Fruit fly (Drosophila melanogaster) whole organism, larva: ENCODE data around the gene CG13605.
A peak's percentile ranks its signal among the peaks of the same experiment; 100 is the strongest.

Source experiments
- noc ChIP-seq: fragments of 200-800 bp; sonication (Bioruptor generic); optimal IDR thresholded peaks from 3 replicates; lab custom pipeline; 2019; ENCODE audit warnings: missing biosample characterization, mild to moderate bottlenecking, missing genetic modification characterization, moderate library complexity

Gene CG13605

DNA sequence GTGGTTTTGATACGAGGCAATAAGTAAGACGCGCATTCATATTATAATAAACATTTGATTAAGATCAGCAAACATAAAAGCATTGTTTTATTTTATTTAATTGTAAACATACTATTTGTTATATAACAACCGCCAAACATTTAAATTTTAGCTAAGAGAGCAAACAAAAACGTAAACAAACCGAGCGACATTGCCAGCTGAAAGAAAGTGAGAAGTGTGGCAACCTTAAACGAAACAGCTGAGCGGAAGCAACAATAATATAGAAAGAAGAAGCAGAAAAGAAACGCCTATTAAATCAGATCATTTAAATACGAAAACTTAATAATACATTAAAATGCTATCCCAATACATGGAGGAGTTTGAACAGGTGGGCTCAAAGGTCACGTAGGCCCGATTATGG is 22.4 kb upstream of the CG13605 start, which contains the start of gene Sec10:
Gene Sec10, plus strand, starts transcription at position 252 of the 400 bp plus-strand sequence.
- TF ChIP-seq noc (tag; lab: Kevin White, UChicago) = no peak

DNA sequence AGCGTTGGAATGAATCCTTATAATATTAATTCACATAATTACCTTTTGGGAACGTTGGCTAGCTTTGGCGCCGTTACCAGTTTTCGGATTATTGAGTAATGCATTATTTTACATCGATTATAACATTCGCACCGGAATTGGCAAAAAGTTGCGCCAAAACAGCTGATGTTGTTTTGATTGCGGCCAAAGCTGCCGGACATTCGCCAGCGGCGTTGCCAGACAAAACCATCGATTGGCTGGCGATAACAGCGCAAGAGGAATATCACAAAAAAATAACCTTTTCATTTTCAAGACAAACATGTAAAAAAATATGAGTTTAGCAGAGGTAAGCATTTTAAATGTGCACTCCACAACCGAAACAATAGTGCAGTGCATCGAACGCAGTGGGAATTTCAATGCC is 17.9 kb upstream of the CG13605 start, which contains the start of the genes GatB and Tsc1:
Gene GatB, minus strand, starts transcription at position 176 of the 400 bp plus-strand sequence.
Gene Tsc1, plus strand, starts transcription at position 228 of the 400 bp plus-strand sequence.
- TF ChIP-seq noc (tag; lab: Kevin White, UChicago) = no peak

DNA sequence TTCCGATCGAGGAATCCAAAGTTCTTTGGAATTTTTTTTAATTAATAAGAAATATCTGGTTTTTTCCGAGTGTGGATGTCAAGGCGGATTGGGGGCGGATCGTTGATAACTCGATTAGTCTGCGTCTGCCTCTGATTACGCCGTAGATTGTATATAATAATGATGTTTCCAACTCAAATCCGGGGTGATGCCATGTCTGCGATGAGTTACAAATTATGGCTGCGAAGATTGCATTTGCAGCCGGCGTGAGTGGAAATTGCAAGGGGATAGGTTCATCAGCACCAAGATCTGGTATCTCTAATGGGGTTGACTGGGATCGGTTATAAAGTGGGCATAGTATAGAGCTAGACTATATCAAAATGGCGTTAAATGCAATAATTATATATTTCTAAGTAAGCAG is 10.2 kb upstream of the CG13605 start:
- TF ChIP-seq noc (tag; lab: Kevin White, UChicago) = no peak

DNA sequence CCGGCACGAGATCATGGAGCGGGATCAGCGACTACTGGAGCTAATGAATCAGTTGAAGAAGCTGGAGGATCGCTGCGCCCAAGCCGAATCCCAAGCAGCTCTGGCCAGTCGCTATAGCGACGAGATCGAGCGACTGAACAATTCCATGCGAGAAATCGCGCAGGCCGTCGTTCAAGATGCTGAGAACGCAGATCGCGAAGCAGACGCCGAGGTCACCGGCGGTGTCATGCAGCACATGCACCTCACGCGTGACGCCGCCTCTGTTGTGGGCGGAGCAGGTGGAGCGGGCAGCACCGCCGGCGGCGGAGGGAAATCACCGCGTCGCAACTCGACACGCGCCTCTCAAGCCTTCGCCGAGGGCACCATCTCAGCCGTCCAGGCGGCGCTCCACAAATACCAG is 9.5 kb upstream of the CG13605 start:
- TF ChIP-seq noc (tag; lab: Kevin White, UChicago) = no peak

DNA sequence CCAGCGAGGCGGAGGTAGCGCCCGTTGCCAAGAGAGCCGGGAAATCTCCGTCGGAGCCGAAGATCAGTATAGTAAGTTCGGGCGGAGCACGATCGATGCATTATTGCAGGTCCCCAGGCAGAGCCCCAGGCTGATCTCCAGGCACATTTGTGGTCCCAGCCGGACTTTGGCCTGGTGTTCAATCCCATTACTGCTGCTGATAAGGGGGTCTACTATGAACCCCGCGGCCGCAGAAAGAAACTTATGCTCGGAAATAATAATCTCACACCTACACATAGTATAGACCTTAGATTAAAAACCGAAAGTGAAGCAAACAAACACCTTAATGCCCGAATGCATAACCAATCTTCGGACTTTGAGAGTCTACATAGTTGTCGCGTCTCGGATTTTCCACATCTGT is 4.8 kb upstream of the CG13605 start:
- TF ChIP-seq noc (tag; lab: Kevin White, UChicago) = peak; percentile 37

DNA sequence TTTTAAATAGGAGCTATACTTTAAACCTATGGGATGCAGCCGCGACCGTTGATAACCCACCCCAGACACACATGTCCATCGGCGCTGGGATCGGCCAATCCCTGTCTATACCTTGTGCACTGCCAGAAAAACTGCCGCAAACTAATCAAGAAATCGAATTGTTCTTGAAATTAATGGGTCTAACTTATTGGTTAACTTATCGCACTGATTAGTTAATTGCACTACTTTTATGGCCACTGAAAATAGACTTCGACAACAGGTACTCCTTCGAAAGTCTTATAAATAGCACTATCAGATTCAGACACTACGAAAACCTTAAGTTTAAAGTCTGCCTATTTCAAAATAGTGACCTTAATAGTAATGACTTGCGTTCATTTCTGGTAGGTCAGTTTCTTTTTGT is 4.0 kb upstream of the CG13605 start, which contains the start of gene CG13607:
Gene CG13607, minus strand, starts transcription at position 143 of the 400 bp plus-strand sequence.
- TF ChIP-seq noc (tag; lab: Kevin White, UChicago) = no peak

DNA sequence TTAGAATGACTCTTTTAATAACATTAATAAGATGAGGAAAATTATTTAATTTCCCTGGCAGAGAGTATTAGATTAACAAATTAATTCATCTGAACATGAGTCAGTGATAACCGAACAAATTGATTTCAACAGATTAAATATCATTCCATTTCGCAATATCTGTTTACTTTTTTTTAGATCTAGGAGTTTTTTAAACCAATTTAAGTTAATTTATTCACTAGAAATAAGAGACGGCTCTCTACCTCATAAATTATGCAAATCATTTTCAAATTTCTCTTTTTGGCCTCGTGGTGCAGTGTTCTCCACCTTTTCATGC is 839 bp upstream of the CG13605 start, which contains the start of gene Root:
Gene Root, plus strand, starts transcription at position 217 of the 316 bp plus-strand sequence.
- no peak for TF ChIP-seq noc (tag; lab: Kevin White, UChicago)

DNA sequence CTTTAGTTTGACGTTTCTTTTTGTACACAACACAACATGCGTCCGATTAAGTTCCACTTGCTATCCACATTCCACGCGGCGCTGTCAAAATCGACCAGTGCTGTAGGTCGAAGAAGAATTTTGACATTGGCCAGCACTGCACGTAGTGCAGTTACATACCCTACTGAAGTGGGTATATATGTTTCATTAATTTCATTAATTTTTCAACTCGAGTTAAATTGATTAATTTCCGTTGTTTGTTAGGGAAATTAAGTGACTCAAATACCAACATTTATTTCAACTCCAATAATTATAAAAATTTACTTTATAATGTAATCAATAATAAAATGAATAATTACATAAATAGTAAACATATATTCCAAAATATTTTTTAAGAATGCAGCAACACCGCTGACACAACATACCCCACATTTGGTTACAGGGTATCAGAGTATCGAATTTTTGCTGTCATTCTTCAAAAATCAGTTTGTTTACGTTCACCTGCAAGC is 3.2 kb downstream of the CG13605 start, which contains the start of the genes eIF4EHP and CG18428:
Gene eIF4EHP, minus strand, starts transcription at position 59 of the 488 bp plus-strand sequence.
Gene CG18428, plus strand, starts transcription at position 435 of the 488 bp plus-strand sequence.
- TF ChIP-seq noc (tag; lab: Kevin White, UChicago) = peak; percentile 100

DNA sequence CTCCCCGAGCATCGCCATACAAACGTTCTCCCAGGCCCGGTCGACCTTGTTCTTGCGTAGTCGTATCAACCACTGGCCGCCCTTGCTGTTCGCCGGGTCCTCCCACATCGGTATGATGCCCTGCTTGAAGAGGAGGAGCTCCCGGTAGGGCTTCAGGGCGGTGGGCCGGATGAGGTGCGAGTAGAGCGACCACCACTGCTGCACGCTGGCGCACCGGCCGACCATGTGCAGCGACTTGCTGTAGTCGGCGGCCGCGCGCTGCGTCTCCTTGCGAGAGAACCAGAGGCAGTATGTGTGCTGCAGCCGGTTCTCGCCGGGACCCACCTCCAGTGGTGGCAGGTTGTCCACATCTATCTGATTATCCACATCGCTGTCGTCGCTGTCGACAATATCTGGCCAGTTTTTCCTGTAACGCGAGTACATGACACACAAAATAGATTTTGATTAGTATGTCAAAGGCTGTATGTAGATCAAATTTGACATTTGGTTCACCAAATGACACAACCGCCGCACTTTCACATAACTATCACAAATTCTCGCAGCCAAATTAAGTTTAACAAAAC is 5.2 kb downstream of the CG13605 start, which contains the start of gene CG10694:
Gene CG10694, plus strand, starts transcription at position 513 of the 563 bp plus-strand sequence.
- no peak for TF ChIP-seq noc (tag; lab: Kevin White, UChicago)

DNA sequence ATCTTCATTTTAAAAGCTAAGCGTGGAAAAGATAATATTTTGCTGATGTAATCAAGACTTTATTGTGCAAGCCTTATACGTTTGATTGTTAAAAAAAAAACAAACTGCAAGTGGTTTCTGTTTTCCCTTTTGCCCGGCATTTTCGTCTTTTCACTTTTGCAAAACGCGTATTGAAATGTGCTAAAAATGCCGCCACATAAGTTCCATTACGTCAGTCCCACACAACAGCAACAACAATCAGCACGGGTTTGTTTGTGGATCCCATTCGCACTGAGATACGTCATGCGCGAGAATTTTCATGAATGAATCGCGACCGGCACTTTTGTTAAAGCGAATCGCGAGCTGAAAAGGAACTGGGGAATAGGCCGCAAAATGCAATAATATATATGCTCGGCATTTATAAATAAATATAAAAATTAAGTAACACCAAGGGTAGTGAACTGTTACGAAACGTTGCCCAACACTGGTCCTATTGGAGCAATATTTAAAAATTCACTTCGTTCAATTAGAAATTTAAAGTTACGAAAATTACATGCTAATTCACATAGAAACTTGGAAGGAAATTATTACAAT is 6.0 kb downstream of the CG13605 start:
- TF ChIP-seq noc (tag; lab: Kevin White, UChicago) = peak; percentile 70

DNA sequence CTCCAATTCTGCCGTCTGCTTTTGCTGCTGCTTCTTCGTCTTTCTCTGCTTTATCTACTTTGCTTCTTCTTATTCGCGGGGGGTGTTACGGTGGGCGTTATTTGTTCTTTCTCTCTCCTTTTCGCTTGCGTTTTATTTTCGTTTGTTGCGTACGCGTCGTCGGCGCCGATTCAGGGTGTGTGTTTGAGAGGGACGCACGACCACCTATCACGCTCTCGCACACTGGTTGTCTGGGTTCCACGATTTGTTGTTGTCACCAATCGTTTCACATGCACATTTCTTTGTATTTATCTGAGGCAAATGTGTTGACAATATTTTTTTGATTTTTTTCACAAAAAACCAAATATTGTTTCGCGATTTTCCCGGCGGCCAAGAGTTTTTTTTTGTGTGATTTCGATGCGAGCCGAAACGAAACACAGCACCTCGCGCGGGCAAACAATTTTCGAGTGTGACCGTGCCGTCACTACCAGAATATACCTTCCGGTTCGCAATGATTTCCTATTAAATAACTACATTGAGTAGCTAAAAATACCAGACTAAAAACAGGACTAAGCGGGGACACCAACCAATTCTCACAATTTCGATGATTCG is 6.8 kb downstream of the CG13605 start, which contains the start of gene Syx1A:
Gene Syx1A, minus strand, starts transcription at position 452 of the 591 bp plus-strand sequence.
- peak; percentile 62 for TF ChIP-seq noc (tag; lab: Kevin White, UChicago)

DNA sequence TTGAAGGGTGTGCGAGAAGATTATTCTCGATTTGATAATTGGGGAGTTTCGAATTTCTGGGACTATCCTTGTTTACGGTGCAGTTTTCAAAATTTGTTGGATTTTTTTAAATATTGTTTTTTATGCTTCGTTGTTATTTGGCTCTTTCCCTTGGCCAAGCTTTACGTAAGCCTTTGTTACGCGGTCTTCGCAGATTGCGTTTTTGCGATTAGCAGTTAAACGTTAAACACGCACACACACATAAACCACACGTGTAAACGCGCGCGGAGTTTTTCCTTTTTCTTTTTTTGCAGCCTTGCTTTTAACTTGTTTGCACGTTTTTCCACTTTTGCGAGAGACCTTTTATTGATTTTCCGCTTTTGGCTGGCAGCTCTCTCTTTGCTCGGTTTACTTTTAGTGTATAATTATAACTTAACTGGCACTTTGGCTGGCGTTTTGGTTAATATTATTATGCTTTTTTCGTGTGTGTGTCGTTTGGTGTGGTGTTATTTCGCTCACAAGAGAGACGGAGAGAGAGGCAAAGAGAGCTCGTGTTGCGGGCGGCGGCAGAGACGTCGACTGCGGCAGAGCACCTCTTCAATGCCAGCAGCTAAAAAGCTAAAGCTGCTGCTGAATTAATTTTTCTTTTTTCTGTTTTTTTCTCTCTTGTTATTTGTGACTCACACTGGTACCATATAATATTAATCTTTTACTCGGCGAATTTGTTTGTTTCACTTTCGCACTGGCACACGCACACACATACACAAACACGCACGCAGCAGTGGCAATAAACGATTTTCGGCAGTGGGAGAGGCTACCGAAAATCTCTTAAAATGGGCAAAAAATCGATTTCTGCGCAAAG is 7.5 kb downstream of the CG13605 start:
- TF ChIP-seq noc (tag; lab: Kevin White, UChicago) = no peak

DNA sequence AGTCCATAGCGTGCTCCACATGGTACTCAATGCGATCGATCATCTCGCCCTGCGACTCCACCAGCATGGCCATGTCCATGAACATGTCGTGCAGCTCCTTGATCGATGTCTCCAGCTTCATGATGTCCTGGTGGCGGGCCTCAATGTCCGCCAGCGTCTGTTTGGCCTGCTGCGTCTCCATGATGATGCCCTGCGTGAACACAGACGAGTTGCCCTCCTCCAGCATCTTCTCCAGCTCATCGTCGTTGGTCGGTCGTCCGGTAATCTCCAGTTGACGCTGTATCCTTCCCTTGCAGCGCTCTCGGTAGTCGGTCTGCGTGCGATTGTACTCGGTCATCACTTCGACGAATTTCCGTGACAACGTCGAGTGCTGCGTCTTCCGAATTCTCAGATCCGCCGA is 8.5 kb downstream of the CG13605 start:
- no peak for TF ChIP-seq noc (tag; lab: Kevin White, UChicago)

DNA sequence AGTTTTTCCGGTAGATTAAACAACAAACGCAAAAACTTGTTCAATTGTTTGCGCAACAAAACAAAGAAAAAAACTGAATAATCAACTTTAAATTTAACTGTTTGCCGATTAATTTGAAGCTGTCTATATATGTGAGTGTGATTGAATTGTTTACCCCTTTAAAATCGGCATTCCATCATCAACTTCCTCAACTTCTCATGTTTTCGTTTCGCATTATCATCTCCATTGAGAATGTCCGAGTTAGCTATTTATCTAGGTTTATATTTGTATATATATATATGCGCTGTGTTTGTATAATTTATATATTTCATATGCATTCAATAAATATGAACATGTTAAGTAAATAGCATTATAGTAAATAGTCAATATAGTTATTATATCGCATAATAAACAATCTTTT is 9.8 kb downstream of the CG13605 start:
- peak; percentile 30 for TF ChIP-seq noc (tag; lab: Kevin White, UChicago)

DNA sequence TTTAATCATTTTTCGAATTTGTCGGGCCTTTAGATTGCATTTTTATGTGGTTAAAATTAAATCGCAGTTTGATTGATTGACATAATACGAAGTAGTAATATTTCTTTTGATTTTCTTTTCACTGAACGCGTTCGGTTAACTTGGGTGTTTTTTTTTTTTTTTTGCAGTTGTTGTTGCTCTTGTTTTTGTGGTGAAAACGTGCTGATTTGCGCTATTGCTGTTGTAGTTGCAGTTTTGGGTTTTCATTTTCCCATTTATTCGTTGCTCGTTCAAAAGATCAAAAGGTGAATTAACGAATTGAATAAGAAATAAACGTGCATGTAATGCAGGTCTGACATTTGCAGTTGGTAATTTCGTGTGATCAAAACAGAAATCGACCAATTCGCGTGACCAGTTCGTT is 10.8 kb downstream of the CG13605 start:
- TF ChIP-seq noc (tag; lab: Kevin White, UChicago) = no peak
